Worm (Caenorhabditis elegans) whole organism, L1 larva: ENCODE data around the gene H04M03.12.

Experiments
- ces-1 ChIP-seq: fragments of 150-350 bp; optimal IDR thresholded peaks from 2 replicates; lab custom pipeline; 2014; ENCODE audit warnings: missing biosample characterization, missing genetic modification reagents, missing genetic modification characterization
- ets-5 ChIP-seq: fragments of 200-800 bp; sonication (Bioruptor generic); IDR thresholded peaks from 2 replicates; pipeline ENCODE4 v1.3.6; 2022; ENCODE audit warnings: missing genetic modification characterization, missing compliant biosample characterization
- lin-39 ChIP-seq: fragments of 150-350 bp; optimal IDR thresholded peaks from 2 replicates; lab custom pipeline; 2014; ENCODE audit warnings: missing biosample characterization, missing genetic modification reagents, missing genetic modification characterization
- lir-3 ChIP-seq: sonication (generic microtip); optimal IDR thresholded peaks from 2 replicates; lab custom pipeline; 2016; ENCODE audit warnings: mild to moderate bottlenecking, missing genetic modification characterization, moderate library complexity, missing compliant biosample characterization; ENCODE audit not compliant: poor library complexity
- mep-1 ChIP-seq: fragments of 150-350 bp; optimal IDR thresholded peaks from 2 replicates; lab custom pipeline; 2014; ENCODE audit warnings: missing biosample characterization, missing genetic modification characterization
- nhr-84 ChIP-seq: sonication (generic microtip); optimal IDR thresholded peaks from 2 replicates; lab custom pipeline; 2017; ENCODE audit warnings: missing biosample characterization, missing genetic modification characterization
- snpc-4 ChIP-seq: fragments of 150-350 bp; optimal IDR thresholded peaks from 2 replicates; lab custom pipeline; 2014; ENCODE audit warnings: missing biosample characterization, missing genetic modification characterization

ce11 chrIV:5859876-5860275 lies 43.3 kb downstream of the H04M03.12 start, which contains the start of gene C06E7.4:
- TF ChIP-seq mep-1 (tag; lab: Kevin White, UChicago) (no peak), lin-39 (tag; lab: Kevin White, UChicago) (no peak), ets-5 (no peak), snpc-4 (tag; lab: Kevin White, UChicago) (no peak), nhr-84 (tag; lab: Kevin White, UChicago) (no peak), ces-1 (GFP tag; lab: Kevin White, UChicago) (no peak), lir-3 (tag; lab: Kevin White, UChicago) (no peak)
